Fruit fly (Drosophila melanogaster): ENCODE measurements around the gene CG12402.

CG12402 gene

DNA sequence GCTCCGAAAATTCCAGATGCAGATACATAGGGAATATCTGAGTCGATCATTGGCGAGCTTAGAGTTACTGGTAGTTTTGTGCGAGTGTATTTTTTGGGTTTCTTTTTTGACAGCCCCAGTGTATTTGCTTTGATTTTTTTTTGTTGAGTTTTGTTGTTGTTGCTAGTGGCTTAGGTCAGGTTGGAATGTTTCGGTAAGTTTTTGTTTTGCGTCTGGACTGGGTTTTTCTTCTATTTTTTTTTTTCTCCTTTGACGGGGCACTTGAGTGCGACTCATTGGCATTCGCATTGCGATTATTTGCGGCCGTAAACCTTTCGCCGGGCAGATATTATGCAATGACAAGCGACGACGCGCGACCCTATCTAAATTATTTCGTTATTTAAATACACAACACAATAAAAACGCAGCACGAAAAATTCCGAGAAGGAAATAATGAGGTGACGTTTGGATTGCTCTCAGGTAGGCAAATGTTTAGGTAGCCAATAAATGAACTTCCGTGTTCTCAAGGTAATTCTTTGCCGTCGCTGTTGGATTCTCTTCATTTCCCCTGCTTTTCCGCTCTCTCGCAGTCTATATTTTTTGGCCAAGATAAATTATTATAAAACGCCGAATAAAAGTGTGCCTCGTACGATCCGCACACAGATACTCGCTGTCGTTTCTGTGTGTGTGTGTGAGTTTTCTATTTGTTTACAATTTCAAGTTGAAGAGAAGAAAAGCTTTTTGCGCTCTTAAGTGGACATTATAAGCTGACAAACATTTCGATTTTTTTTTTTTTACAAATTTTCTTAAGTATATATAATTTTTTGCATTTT is 43.8 kb downstream of the CG12402 start:
- TF ChIP-seq CG17801 (GFP tag; optimal IDR thresholded peaks at IDR 0.05; ENCODE audit: partially characterized antibody): peak; percentile 17

DNA sequence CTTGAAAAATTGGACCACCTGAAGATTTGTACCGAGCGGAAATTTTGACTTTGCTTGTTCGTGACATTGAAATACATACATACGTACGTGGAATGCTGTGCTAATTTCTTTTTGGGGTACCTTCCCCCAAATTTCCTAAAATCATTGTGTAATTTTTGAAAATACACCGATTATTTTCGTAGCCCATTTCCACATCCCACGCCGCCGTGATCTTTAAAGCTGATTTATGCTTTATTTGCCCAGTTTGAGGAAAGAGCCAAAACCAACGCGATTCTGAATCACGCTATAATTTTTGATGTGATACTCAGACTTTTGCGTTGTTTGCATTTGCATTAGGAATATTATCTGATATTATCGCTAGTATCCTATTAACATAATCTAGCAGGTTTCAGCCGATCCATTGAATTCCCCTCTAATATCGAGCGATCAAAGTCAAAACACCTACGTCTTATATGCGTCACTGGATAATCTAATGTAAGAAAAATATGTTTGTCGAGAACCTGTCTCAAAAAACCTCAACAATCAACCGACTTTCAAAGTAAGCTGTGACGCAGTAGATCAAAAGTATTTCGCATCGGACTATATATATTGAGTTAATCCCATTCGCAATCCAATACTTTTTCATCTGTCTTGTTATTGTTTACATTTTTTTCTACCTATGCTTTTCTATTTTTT is 45.1 kb downstream of the CG12402 start:
- TF ChIP-seq CG17801 (GFP tag; optimal IDR thresholded peaks at IDR 0.05; ENCODE audit: partially characterized antibody): no peak

DNA sequence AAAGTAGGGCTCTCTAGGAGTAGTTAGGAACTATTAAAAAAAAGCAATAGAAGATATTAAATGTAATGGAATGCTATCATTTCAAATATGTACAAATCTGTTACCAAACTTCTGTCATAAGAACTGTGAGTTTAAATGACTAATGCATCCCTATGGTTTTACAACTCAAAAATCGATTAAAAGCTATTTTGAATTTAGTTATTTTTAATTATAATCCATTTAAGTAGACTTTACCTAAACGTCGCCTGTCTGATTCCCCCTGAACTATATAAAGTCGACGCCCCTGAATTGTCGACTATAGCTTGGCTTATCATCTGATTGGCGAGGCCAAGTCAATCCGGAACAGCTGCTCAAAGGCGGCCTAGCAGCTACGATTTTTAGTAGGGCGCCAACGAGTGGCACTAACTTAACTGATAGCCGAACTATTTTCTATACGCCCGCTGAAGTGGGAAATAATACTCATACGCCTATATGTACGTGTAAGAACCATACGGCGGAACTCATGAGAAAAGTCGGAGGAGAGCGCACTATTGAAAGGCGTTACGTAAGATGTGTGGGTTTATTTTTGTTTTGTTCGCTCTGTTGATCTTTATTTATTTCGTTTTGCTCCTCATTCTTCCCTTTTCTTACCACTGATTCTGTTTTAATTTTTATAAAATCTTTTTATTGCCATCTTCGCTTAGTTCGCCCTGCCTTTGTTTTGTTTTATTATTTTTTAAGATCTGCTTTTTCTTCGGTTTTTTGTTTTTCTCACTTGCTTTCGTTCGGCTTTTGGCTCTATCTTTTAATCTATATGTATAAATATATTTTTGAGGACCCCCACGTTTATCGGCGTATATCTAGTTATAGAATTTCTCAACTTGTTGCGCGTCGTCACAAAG is 45.9 kb downstream of the CG12402 start:
- no peak for TF ChIP-seq CG17801 (GFP tag; optimal IDR thresholded peaks at IDR 0.05; ENCODE audit: partially characterized antibody)

DNA sequence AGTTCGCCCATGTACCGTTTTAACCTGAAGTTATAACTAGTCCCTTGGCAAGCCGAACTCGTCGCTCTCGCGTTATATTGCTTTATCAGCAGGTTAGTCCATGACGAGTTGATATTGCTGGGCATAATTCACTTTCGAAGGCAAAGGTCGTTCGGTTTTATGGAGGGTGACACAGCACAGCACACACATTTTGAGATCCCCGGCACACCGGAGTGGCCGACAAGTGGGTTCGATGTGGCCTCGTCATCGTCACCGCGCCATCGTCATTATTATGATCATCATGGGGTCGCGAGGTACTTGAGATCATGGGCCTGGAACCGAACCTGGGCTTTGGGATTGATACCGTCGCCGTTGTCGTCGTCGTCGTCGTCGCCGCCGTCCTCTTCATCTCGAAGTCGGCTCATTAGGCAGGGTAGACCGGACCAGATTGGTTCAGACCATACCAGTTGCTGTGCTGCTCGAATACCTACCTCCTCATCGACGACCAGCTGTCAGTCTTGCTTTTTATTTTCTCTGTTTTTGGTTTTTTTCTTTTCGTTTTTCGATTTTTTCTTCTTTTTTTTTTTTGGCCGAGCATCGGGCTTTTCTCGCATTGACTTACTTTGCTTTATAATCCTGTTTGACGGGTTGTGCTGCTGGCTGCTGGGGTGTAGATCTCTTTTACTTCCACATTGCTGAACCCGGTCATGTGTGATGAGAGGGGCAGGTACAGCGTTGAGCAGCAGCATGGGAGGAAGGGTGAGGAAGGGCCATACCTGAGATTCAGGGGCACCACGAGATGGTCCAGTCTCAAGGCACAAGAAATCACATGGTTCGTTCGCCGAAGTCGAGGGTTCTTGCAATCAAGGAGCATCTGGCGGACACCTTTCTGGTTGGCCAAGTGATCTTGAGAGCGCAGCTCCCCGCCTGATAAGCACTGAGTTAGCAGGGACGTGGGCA is 46.8 kb downstream of the CG12402 start:
- no peak for TF ChIP-seq CG17801 (GFP tag; optimal IDR thresholded peaks at IDR 0.05; ENCODE audit: partially characterized antibody)

DNA sequence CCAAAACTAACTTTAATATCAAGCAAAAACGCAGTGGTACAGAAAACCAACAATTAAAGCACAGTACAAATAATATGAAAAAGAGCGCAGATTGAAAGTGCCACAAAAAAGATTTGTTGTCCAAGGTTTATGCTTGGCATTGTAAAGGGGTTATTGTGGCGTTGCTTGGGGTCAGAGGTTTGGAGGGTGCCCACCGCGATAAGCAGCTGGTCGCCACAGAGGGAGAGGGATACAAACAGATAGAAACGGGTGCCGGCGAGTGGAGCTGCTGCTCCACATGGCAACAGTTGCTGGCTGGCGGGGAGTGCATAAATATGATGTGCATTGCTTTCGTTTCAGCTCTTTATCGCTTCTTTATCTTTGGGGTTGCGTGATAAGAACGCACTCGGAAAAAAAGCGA is 47.7 kb downstream of the CG12402 start:
- no peak for TF ChIP-seq CG17801 (GFP tag; optimal IDR thresholded peaks at IDR 0.05; ENCODE audit: partially characterized antibody)

DNA sequence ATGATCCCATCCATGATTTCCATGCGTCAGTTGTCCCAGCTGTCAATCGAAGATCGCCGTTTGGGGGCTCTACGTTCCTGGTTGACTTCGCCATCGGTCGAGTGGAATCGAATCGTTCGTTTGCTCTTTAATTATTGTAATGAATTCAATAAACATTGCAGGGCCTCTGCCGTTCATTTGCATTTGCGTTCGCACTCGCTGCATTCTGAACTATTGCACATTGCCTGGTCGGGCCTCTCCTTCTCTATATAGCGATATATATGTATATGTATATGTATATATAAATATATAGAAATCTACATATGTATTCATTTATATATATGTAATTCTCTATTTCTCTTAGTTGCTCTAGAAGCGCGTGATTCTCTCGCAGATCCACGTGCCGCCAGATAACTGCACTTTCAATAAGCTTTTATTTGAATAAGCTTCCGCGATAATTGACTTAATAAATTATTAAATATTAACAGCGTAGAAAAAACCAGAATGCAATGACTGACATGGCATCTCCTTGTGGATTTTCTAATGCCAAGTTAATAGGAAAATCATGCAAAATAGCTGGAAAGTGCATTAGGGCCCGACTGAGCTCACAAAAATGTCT is 48.3 kb downstream of the CG12402 start:
- no peak for TF ChIP-seq CG17801 (GFP tag; optimal IDR thresholded peaks at IDR 0.05; ENCODE audit: partially characterized antibody)

DNA sequence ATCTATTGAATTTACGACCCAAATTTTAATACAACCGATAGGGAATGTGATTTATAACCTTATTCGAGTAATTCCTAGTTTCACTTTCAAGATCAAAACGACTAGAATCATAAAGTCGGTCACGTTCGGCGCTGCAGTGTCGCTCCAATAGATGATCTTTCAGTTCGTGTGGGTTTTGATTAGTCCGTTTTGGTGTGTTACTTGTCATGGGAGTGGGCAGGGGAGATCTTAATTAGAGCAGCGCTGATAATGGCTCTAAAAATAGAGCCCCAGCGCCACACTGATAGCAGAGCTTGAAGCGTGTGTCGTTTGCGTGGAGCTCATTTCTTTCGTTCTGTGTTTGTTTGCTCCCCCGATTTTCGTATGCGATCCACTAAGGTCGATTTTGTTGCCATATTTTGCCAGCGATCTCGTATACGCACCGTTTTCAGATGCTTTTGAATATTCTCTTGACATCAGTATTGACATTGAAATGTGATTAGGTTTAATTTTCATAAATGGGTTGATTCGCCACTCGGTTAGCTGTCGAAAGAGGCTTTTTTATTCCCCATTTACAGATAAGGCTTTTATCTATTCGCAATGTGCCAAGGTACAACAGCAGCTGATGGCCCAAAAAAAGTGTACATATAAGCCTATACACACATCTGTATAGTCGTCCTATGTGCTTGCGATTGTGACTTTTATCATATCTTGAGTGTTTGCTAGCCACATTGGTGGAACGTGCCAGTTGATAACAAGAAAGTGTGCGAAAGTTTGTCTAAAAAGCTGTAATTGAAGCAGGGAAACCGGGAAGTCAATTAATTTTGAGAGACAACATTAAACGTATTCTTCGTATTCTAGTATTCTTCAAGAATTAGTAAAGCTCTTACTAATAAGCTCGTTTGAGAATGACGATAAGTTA is 49.3 kb downstream of the CG12402 start:
- no peak for TF ChIP-seq CG17801 (GFP tag; optimal IDR thresholded peaks at IDR 0.05; ENCODE audit: partially characterized antibody)

DNA sequence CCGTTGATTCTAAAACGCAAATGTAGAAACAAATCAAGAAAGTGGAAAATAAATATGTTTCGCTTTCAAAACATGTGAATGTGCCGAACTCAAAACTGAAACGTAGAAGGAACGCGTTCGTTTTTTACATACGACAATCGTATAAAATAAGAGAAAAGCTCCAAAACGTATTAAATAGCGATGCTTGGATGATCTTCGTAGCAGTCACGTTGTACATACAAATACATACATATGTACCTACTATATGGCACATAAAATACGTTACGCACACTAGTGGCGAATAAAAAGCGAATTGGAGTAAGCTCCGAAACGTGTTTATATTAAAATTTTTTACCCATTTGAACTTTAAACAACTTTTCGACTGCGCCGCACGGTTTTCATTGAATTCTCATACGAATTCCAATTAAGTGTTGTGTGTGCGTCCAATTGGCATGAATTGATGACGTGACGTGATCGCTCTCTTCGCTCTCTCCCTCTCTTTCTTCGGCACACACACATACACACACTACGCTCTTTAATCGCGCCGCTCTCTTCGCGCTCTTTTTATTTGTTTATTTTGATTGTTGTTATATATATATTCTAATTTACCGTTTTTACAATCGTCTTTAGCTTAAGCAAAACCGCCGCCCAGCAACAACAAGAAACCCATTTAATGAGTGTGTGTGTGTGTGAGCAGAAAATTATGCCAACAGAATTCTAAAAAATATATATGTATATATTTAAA is 50.8 kb downstream of the CG12402 start:
- peak; percentile 43 for TF ChIP-seq CG17801 (GFP tag; optimal IDR thresholded peaks at IDR 0.05; ENCODE audit: partially characterized antibody)

DNA sequence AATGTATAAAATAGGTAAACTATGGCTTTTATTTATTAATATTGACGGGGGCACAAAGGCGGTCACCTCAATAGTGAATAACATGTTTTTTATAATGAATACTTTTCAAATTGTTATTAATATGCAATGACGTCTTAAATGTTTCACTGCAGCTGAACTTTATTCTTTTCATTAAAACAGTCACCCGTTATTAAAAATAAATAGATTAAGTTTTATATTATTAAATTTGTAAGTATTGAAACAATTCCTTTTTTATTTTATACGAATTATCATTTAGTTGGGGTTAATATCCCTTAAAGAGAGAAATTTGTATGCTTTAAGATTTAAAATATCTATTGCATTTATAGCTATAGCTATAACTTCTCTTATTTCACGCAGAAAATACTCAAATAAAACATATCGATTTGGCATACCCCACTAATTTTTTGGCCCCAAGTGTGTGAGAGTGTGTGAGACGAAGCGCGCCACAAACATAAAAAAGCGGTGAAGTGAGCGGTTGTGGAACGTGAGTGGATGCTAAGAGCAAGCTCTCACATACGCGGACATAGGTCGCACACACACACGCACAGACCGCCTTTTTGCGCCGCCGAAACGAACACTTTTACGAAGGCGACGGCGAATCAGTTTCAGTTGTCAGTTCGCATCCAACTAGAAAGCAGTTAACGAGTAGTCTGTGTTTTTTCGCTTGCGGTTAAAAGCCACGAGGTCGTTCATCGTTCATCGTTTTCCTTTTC is 51.6 kb downstream of the CG12402 start, which contains the start of gene foxo:
TSS of gene foxo (plus strand) at position 626 of the 734 bp plus-strand sequence.
- peak; percentile 50 for TF ChIP-seq CG17801 (GFP tag; optimal IDR thresholded peaks at IDR 0.05; ENCODE audit: partially characterized antibody)

DNA sequence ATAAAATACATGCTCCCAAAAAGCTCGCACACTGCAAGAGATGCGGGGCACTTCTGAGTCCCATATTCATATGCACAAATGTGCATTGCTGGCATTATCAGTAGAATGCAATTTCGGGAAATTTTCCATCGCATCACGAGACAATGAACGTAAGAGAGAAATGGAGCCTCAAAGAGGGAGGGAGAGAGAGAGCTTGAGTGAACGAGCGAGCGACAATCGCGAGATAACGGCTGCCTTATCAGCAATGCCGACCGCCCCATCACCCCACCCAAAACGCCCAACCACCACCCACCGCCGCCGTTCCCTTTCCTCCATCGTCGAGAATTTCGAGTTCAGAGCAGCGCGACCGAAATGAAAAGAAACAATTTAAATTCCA is 52.2 kb downstream of the CG12402 start:
- peak; percentile 48 for TF ChIP-seq CG17801 (GFP tag; optimal IDR thresholded peaks at IDR 0.05; ENCODE audit: partially characterized antibody)

All from ovary, adult (tissue).